Fruit fly (Drosophila melanogaster) whole organism, embryonic: ENCODE data around the gene Rh4.

ENCODE experiments used
- BEAF-32 ChIP-seq: fragments of 200-800 bp; sonication (Bioruptor generic); optimal IDR thresholded peaks from 3 replicates; lab custom pipeline; 2017; ENCODE audit warnings: missing biosample characterization, missing genetic modification characterization, mild to moderate bottlenecking, moderate library complexity, missing genetic modification reagents
- CG10431 ChIP-seq: fragments of 200-800 bp; sonication (Bioruptor generic); optimal IDR thresholded peaks from 3 replicates; lab custom pipeline; 2018; ENCODE audit warnings: missing biosample characterization, mild to moderate bottlenecking, missing genetic modification characterization
- CG11398 ChIP-seq: fragments of 200-800 bp; sonication (Bioruptor generic); optimal IDR thresholded peaks from 2 replicates; lab custom pipeline; 2016; ENCODE audit warnings: missing biosample characterization, missing genetic modification characterization
- CG11695 ChIP-seq: fragments of 200-800 bp; sonication (Bioruptor generic); IDR thresholded peaks from 3 replicates; pipeline ENCODE4 v1.3.6; 2022; ENCODE audit warnings: missing biosample characterization, missing genetic modification characterization
- CG14014 ChIP-seq: fragments of 200-800 bp; sonication (Bioruptor generic); IDR thresholded peaks from 2 replicates; pipeline ENCODE4 v1.3.6; 2022; ENCODE audit warnings: missing biosample characterization, missing genetic modification characterization
- CG15011 ChIP-seq: fragments of 200-800 bp; sonication (Bioruptor generic); optimal IDR thresholded peaks from 3 replicates; lab custom pipeline; 2018; ENCODE audit warnings: missing biosample characterization, mild to moderate bottlenecking, missing genetic modification characterization
- CG15269 ChIP-seq: fragments of 200-800 bp; sonication (Bioruptor generic); optimal IDR thresholded peaks from 2 replicates; lab custom pipeline; 2018; ENCODE audit warnings: missing biosample characterization, mild to moderate bottlenecking, missing genetic modification characterization, moderate library complexity
- CG17359 ChIP-seq: fragments of 200-800 bp; sonication (Bioruptor generic); optimal IDR thresholded peaks from 3 replicates; lab custom pipeline; 2018; ENCODE audit warnings: missing biosample characterization, mild to moderate bottlenecking, missing genetic modification characterization, moderate library complexity
- CG2199 ChIP-seq: fragments of 200-800 bp; sonication (Bioruptor generic); IDR thresholded peaks from 3 replicates; pipeline ENCODE4 v1.3.6; 2022; ENCODE audit warnings: missing biosample characterization, missing genetic modification characterization
- CG3281 ChIP-seq: fragments of 200-800 bp; sonication (Bioruptor generic); optimal IDR thresholded peaks from 3 replicates; lab custom pipeline; 2017; ENCODE audit warnings: missing biosample characterization, mild to moderate bottlenecking, missing genetic modification characterization
- CG7987 ChIP-seq: fragments of 200-800 bp; sonication (Bioruptor generic); optimal IDR thresholded peaks from 2 replicates; lab custom pipeline; 2018; ENCODE audit warnings: missing biosample characterization, mild to moderate bottlenecking, missing genetic modification characterization, moderate library complexity
- CG8290 ChIP-seq, 3 experiments: fragments of 200-800 bp; sonication (Bioruptor generic); optimal IDR thresholded peaks; 2 replicates each; lab custom pipeline; 2016 to 2019; ENCODE audit warnings: missing biosample characterization in 3 of 3, missing genetic modification characterization in 3 of 3, mild to moderate bottlenecking in 2 of 3, moderate library complexity in 1 of 3
- CG8388 ChIP-seq: fragments of 200-800 bp; sonication (Bioruptor generic); optimal IDR thresholded peaks from 2 replicates; lab custom pipeline; 2019; ENCODE audit warnings: missing biosample characterization, mild to moderate bottlenecking, missing genetic modification characterization, moderate library complexity
- CrebB ChIP-seq: fragments of 200-800 bp; sonication (Bioruptor generic); optimal IDR thresholded peaks from 3 replicates; lab custom pipeline; 2018; ENCODE audit warnings: missing biosample characterization, mild to moderate bottlenecking, missing genetic modification characterization
- Doc3 ChIP-seq: fragments of 200-800 bp; sonication (Bioruptor generic); IDR thresholded peaks from 3 replicates; pipeline ENCODE4 v1.3.6; 2022; ENCODE audit warnings: missing biosample characterization, missing genetic modification characterization; ENCODE audit not compliant: partially characterized antibody
- E2f2 ChIP-seq: fragments of 200-800 bp; sonication (Bioruptor generic); IDR thresholded peaks from 2 replicates; pipeline ENCODE4 v1.3.6; 2022; ENCODE audit warnings: missing biosample characterization, missing genetic modification characterization
- Eip74EF ChIP-seq, 2 experiments: fragments of 200-800 bp in 1 of 2; fragments of >200 bp in 1 of 2; sonication (Bioruptor generic) in 1 of 2; optimal IDR thresholded peaks; 2 replicates each; lab custom pipeline; 2017 to 2019; ENCODE audit warnings: missing biosample characterization in 2 of 2, missing genetic modification characterization in 2 of 2, mild to moderate bottlenecking in 1 of 2, moderate library complexity in 1 of 2
- HLH54F ChIP-seq: fragments of 200-800 bp; sonication (Bioruptor generic); optimal IDR thresholded peaks from 3 replicates; lab custom pipeline; 2016; ENCODE audit warnings: missing biosample characterization, missing genetic modification characterization
- HmgD ChIP-seq: fragments of 200-800 bp; sonication (Bioruptor generic); optimal IDR thresholded peaks from 3 replicates; lab custom pipeline; 2016; ENCODE audit warnings: missing biosample characterization, missing genetic modification characterization
- Hr39 ChIP-seq: fragments of >200 bp; optimal IDR thresholded peaks from 2 replicates; lab custom pipeline; 2017
- Hr78 ChIP-seq, 2 experiments: fragments of 200-800 bp in 1 of 2; fragments of >200 bp in 1 of 2; sonication (Bioruptor generic) in 1 of 2; optimal IDR thresholded peaks; 2 replicates each; lab custom pipeline; 2017 to 2019; ENCODE audit warnings: missing biosample characterization in 2 of 2, missing genetic modification characterization in 2 of 2, mild to moderate bottlenecking in 1 of 2, moderate library complexity in 1 of 2
- Lim3 ChIP-seq: fragments of 200-800 bp; sonication (Bioruptor generic); IDR thresholded peaks from 2 replicates; pipeline ENCODE4 v1.3.6; 2022; ENCODE audit warnings: missing biosample characterization, missing genetic modification characterization
- NC2β ChIP-seq: fragments of 200-800 bp; sonication (Bioruptor generic); optimal IDR thresholded peaks from 2 replicates; lab custom pipeline; 2016; ENCODE audit warnings: missing biosample characterization, missing genetic modification characterization
- Oaz ChIP-seq: fragments of 200-800 bp; sonication (Bioruptor generic); IDR thresholded peaks from 2 replicates; pipeline ENCODE4 v1.3.6; 2022; ENCODE audit warnings: missing biosample characterization, missing genetic modification characterization
- Scr ChIP-seq: fragments of 200-800 bp; sonication (Bioruptor generic); IDR thresholded peaks from 2 replicates; pipeline ENCODE4 v1.3.6; 2022; ENCODE audit warnings: missing biosample characterization, missing genetic modification characterization; ENCODE audit not compliant: partially characterized antibody
- Side ChIP-seq: fragments of 200-800 bp; sonication (Bioruptor generic); optimal IDR thresholded peaks from 2 replicates; lab custom pipeline; 2016; ENCODE audit warnings: missing biosample characterization, missing genetic modification characterization
- Sox102F ChIP-seq: fragments of 200-800 bp; sonication (Bioruptor generic); optimal IDR thresholded peaks from 2 replicates; lab custom pipeline; 2018; ENCODE audit warnings: missing biosample characterization, mild to moderate bottlenecking, missing genetic modification characterization, moderate library complexity
- TFAM ChIP-seq: fragments of 200-800 bp; sonication (Bioruptor generic); optimal IDR thresholded peaks from 2 replicates; lab custom pipeline; 2017; ENCODE audit warnings: missing biosample characterization, missing genetic modification characterization, inconsistent platforms
- Taf1 ChIP-seq: fragments of 200-800 bp; sonication (Bioruptor generic); IDR thresholded peaks from 2 replicates; pipeline ENCODE4 v1.3.6; 2022; ENCODE audit warnings: missing biosample characterization, missing genetic modification characterization
- bcd ChIP-seq: fragments of 200-800 bp; sonication (Bioruptor generic); optimal IDR thresholded peaks from 2 replicates; lab custom pipeline; 2017; ENCODE audit warnings: missing biosample characterization, mild to moderate bottlenecking, missing genetic modification characterization
- bigmax ChIP-seq: fragments of 200-800 bp; sonication (Bioruptor generic); optimal IDR thresholded peaks from 2 replicates; lab custom pipeline; 2018; ENCODE audit warnings: missing biosample characterization, mild to moderate bottlenecking, missing genetic modification characterization
- bsh ChIP-seq, 2 experiments: fragments of 200-800 bp; sonication (Bioruptor generic); optimal IDR thresholded peaks; 2 replicates each; lab custom pipeline; 2017 to 2018; ENCODE audit warnings: mild to moderate bottlenecking in 2 of 2, missing biosample characterization in 2 of 2, missing genetic modification characterization in 2 of 2, moderate library complexity in 1 of 2
- chn ChIP-seq: fragments of 200-800 bp; sonication (Bioruptor generic); optimal IDR thresholded peaks from 2 replicates; lab custom pipeline; 2016; ENCODE audit warnings: missing biosample characterization, missing genetic modification characterization
- fd102C ChIP-seq: fragments of 200-800 bp; sonication (Bioruptor generic); optimal IDR thresholded peaks from 2 replicates; lab custom pipeline; 2018; ENCODE audit warnings: missing biosample characterization, mild to moderate bottlenecking, missing genetic modification characterization, moderate library complexity
- gro ChIP-seq: fragments of 200-800 bp; sonication (Bioruptor generic); optimal IDR thresholded peaks from 2 replicates; lab custom pipeline; 2016; ENCODE audit warnings: missing biosample characterization, missing genetic modification characterization
- jigr1 ChIP-seq: fragments of 200-800 bp; sonication (Bioruptor generic); IDR thresholded peaks from 3 replicates; pipeline ENCODE4 v1.3.6; 2022; ENCODE audit warnings: missing biosample characterization, missing genetic modification characterization
- klu ChIP-seq: fragments of 200-800 bp; sonication (Bioruptor generic); IDR thresholded peaks from 2 replicates; pipeline ENCODE4 v1.3.6; 2022; ENCODE audit warnings: missing biosample characterization, missing genetic modification characterization
- knrl ChIP-seq: fragments of 200-800 bp; sonication (Bioruptor generic); IDR thresholded peaks from 3 replicates; pipeline ENCODE4 v1.3.6; 2022; ENCODE audit warnings: missing biosample characterization, missing genetic modification characterization; ENCODE audit not compliant: partially characterized antibody
- lola ChIP-seq, 3 experiments: fragments of >200 bp in 2 of 3; fragments of 200-800 bp in 1 of 3; sonication (Bioruptor generic) in 1 of 3; optimal IDR thresholded peaks; 2 replicates each; lab custom pipeline; 2017 to 2019; ENCODE audit warnings: missing biosample characterization in 3 of 3, missing genetic modification characterization in 3 of 3, mild to moderate bottlenecking in 1 of 3, moderate library complexity in 1 of 3
- pan ChIP-seq, 4 experiments: fragments of >200 bp in 3 of 4; fragments of 200-800 bp in 1 of 4; sonication (Bioruptor generic) in 1 of 4; optimal IDR thresholded peaks in 3 of 4; IDR thresholded peaks in 1 of 4; 2 replicates each; pipeline versions ENCODE4 v1.3.6 to Lab custom; 2017 to 2022; ENCODE audit warnings: missing biosample characterization in 2 of 4, missing genetic modification characterization in 2 of 4, mixed read lengths in 1 of 4
- pho ChIP-seq: fragments of 200-800 bp; sonication (Bioruptor generic); optimal IDR thresholded peaks from 2 replicates; lab custom pipeline; 2016; ENCODE audit warnings: missing biosample characterization, missing genetic modification characterization
- salm ChIP-seq: fragments of 200-800 bp; sonication (Bioruptor generic); optimal IDR thresholded peaks from 2 replicates; lab custom pipeline; 2018; ENCODE audit warnings: missing biosample characterization, mild to moderate bottlenecking, missing genetic modification characterization
- sc ChIP-seq, 3 experiments: fragments of >200 bp in 2 of 3; fragments of 200-800 bp in 1 of 3; sonication (Bioruptor generic) in 1 of 3; optimal IDR thresholded peaks; 2 replicates in 2 of 3; 3 replicates in 1 of 3; lab custom pipeline; 2017; ENCODE audit warnings: mild to moderate bottlenecking in 1 of 3, missing biosample characterization in 1 of 3, missing genetic modification characterization in 1 of 3, missing genetic modification reagents in 1 of 3
- scrt ChIP-seq: fragments of 200-800 bp; sonication (Bioruptor generic); optimal IDR thresholded peaks from 2 replicates; lab custom pipeline; 2018; ENCODE audit warnings: missing biosample characterization, mild to moderate bottlenecking, missing genetic modification characterization, moderate library complexity
- slbo ChIP-seq: fragments of 200-800 bp; sonication (Bioruptor generic); IDR thresholded peaks from 2 replicates; pipeline ENCODE4 v1.3.6; 2022; ENCODE audit warnings: missing biosample characterization, missing genetic modification characterization
- sna ChIP-seq: fragments of 200-800 bp; sonication (Bioruptor generic); IDR thresholded peaks from 2 replicates; pipeline ENCODE4 v1.3.6; 2022; ENCODE audit warnings: missing biosample characterization, missing genetic modification characterization; ENCODE audit not compliant: partially characterized antibody
- unc-4 ChIP-seq: fragments of 200-800 bp; sonication (Bioruptor generic); IDR thresholded peaks from 2 replicates; pipeline ENCODE4 v1.3.6; 2022; ENCODE audit warnings: missing biosample characterization, missing genetic modification characterization; ENCODE audit not compliant: partially characterized antibody
- wek ChIP-seq: fragments of 200-800 bp; sonication (Bioruptor generic); optimal IDR thresholded peaks from 3 replicates; lab custom pipeline; 2018; ENCODE audit warnings: missing biosample characterization, mild to moderate bottlenecking, missing genetic modification characterization, moderate library complexity

The Rh4 gene

dm6 chr3L:16870723-16871137, 8.4 kb upstream of the Rh4 start (continued):
- TF ChIP-seq bigmax (GFP tag; lab: Kevin White, UChicago) (no peak), CG10431 (GFP tag; lab: Kevin White, UChicago) (no peak), pho (GFP tag; lab: Kevin White, UChicago) (no peak), bsh (GFP tag; optimal IDR thresholded peaks at IDR 0.05; lab: Kevin White, UChicago) (no peak), CG8290 (GFP tag; optimal IDR thresholded peaks at IDR 0.05; lab: Kevin White, UChicago) (no peak), CG8290 (tag; optimal IDR thresholded peaks at IDR 0.05; lab: Kevin White, UChicago) (no peak), gro (GFP tag; lab: Kevin White, UChicago) (no peak), klu (no peak), NC2β (GFP tag; lab: Kevin White, UChicago) (no peak), Side (GFP tag; lab: Kevin White, UChicago) (no peak), Scr (no peak), CG11398 (GFP tag; lab: Kevin White, UChicago) (no peak), wek (no peak), lola (GFP tag; optimal IDR thresholded peaks at IDR 0.05; lab: Kevin White, UChicago) (peak in 1 of 3 experiments; percentile 11), Hr78 (GFP tag; optimal IDR thresholded peaks at IDR 0.05; lab: Kevin White, UChicago) (peak in 1 of 2 experiments; percentile 0), TFAM (GFP tag; lab: Kevin White, UChicago) (no peak), CG8388 (peak; percentile 14), Hr39 (lab: Kevin White, UChicago) (no peak), Doc3 (GFP tag; lab: Robert Waterston, UW) (no peak), pan (optimal IDR thresholded peaks at IDR 0.05; lab: Kevin White, UChicago) (no peak), pan (GFP tag; optimal IDR thresholded peaks at IDR 0.05 in 1 of 2, IDR thresholded peaks at IDR 0.05 in 1 of 2) (no peak), CG7987 (no peak), chn (GFP tag; lab: Kevin White, UChicago) (no peak), scrt (GFP tag; lab: Kevin White, UChicago) (no peak), CrebB (tag; lab: Kevin White, UChicago) (peak; percentile 20), Eip74EF (GFP tag; optimal IDR thresholded peaks at IDR 0.05; lab: Kevin White, UChicago) (peak in 1 of 2 experiments; percentile 44), bcd (GFP tag; lab: Kevin White, UChicago) (peak; percentile 41), fd102C (GFP tag; lab: Kevin White, UChicago) (no peak), HLH54F (GFP tag; lab: Kevin White, UChicago) (no peak), CG2199 (GFP tag; lab: Robert Waterston, UW) (no peak), Taf1 (GFP tag; lab: Robert Waterston, UW) (no peak), CG14014 (GFP tag; lab: Robert Waterston, UW) (no peak), CG11695 (GFP tag; lab: Robert Waterston, UW) (0 out of 3 replicates have a peak, but pooled peaks have one; percentile 22), Oaz (no peak), Lim3 (GFP tag; lab: Robert Waterston, UW) (no peak), sc (optimal IDR thresholded peaks at IDR 0.05; lab: Kevin White, UChicago) (no peak), sc (GFP tag; optimal IDR thresholded peaks at IDR 0.05; lab: Kevin White, UChicago) (no peak), slbo (no peak), Sox102F (GFP tag; lab: Kevin White, UChicago) (peak; percentile 49), CG15269 (tag; lab: Kevin White, UChicago) (peak; percentile 19), CG15011 (GFP tag; lab: Kevin White, UChicago) (no peak), sna (GFP tag; lab: Robert Waterston, UW) (no peak), jigr1 (GFP tag; lab: Robert Waterston, UW) (no peak), HmgD (GFP tag; lab: Kevin White, UChicago) (no peak), BEAF-32 (no peak), unc-4 (GFP tag; lab: Robert Waterston, UW) (no peak), knrl (no peak), salm (tag; lab: Kevin White, UChicago) (no peak), CG17359 (tag; lab: Kevin White, UChicago) (peak; percentile 34), CG3281 (GFP tag; lab: Kevin White, UChicago) (peak; percentile 47), E2f2 (GFP tag; lab: Robert Waterston, UW) (no peak)
